Worm (Caenorhabditis elegans) whole organism, L1 larva: ENCODE measurements around the gene nlp-47.
A peak's percentile ranks its signal among the peaks of the same experiment; 100 is the strongest.
"Not testable (repeated sequence)": the region's sequence is repeated elsewhere in the genome, so short reads cannot be mapped to it uniquely, and the experiment has no call there.

Source experiments
- Y116A8C.19 ChIP-seq: sonication (generic microtip); optimal IDR thresholded peaks from 2 replicates; lab custom pipeline; 2016; ENCODE audit warnings: missing compliant biosample characterization, missing genetic modification characterization, borderline replicate concordance
- alr-1 ChIP-seq: fragments of 200-800 bp; sonication (Bioruptor generic); optimal IDR thresholded peaks from 2 replicates; lab custom pipeline; 2018; ENCODE audit warnings: borderline replicate concordance, mild to moderate bottlenecking, missing genetic modification characterization, missing compliant biosample characterization
- ama-1 ChIP-seq: fragments of 150-350 bp; optimal IDR thresholded peaks from 2 replicates; lab custom pipeline; 2014
- blmp-1 ChIP-seq: fragments of 150-350 bp; optimal IDR thresholded peaks from 2 replicates; lab custom pipeline; 2014; ENCODE audit warnings: missing biosample characterization, missing genetic modification characterization
- ceh-63 ChIP-seq: fragments of 200-800 bp; sonication (Bioruptor generic); optimal IDR thresholded peaks from 2 replicates; lab custom pipeline; 2018; ENCODE audit warnings: mild to moderate bottlenecking, missing genetic modification characterization, missing compliant biosample characterization
- ceh-90 ChIP-seq: sonication (generic microtip); optimal IDR thresholded peaks from 2 replicates; lab custom pipeline; 2016; ENCODE audit warnings: missing genetic modification characterization, missing compliant biosample characterization
- dsc-1 ChIP-seq: sonication (generic microtip); optimal IDR thresholded peaks from 2 replicates; lab custom pipeline; 2016; ENCODE audit warnings: mild to moderate bottlenecking, missing genetic modification characterization, missing compliant biosample characterization
- efl-1 ChIP-seq, 4 experiments: fragments of 150-350 bp; optimal IDR thresholded peaks in 3 of 4; peaks in 1 of 4; 1 replicate in 1 of 4; 2 replicates in 3 of 4; lab custom pipeline; 2014; ENCODE audit warnings: missing biosample characterization in 2 of 4, missing genetic modification characterization in 2 of 4, missing genetic modification reagents in 2 of 4
- efl-3 ChIP-seq: fragments of 200-800 bp; sonication (Bioruptor generic); optimal IDR thresholded peaks from 2 replicates; lab custom pipeline; 2018; ENCODE audit warnings: mild to moderate bottlenecking, missing genetic modification characterization, missing compliant biosample characterization
- egl-13 ChIP-seq: sonication (generic microtip); optimal IDR thresholded peaks from 2 replicates; lab custom pipeline; 2016; ENCODE audit warnings: missing genotype, missing genetic modification reagents, missing genetic modification characterization, missing compliant biosample characterization
- elt-3 ChIP-seq, 6 experiments: fragments of 150-350 bp in 1 of 6; sonication (generic microtip); optimal IDR thresholded peaks; 2 replicates each; lab custom pipeline; 2017 to 2018; ENCODE audit warnings: missing biosample characterization in 6 of 6, missing genetic modification characterization in 6 of 6, inconsistent platforms in 1 of 6
- fkh-4 ChIP-seq: sonication (generic microtip); optimal IDR thresholded peaks from 2 replicates; lab custom pipeline; 2016; ENCODE audit warnings: missing compliant biosample characterization, missing genetic modification characterization, borderline replicate concordance
- fkh-8 ChIP-seq: sonication (generic microtip); optimal IDR thresholded peaks from 2 replicates; lab custom pipeline; 2016; ENCODE audit warnings: mild to moderate bottlenecking, missing genetic modification characterization, missing compliant biosample characterization
- fos-1 ChIP-seq: fragments of 150-350 bp; optimal IDR thresholded peaks from 2 replicates; lab custom pipeline; 2014; ENCODE audit warnings: missing biosample characterization, missing genetic modification characterization
- grh-1 ChIP-seq: fragments of 200-800 bp; sonication (Bioruptor generic); IDR thresholded peaks from 2 replicates; pipeline ENCODE4 v1.3.6; 2022; ENCODE audit warnings: missing genetic modification reagents, missing genetic modification characterization, missing compliant biosample characterization
- hpl-2 ChIP-seq: fragments of 150-350 bp; optimal IDR thresholded peaks from 2 replicates; lab custom pipeline; 2014; ENCODE audit warnings: missing biosample characterization, missing genetic modification reagents, missing genetic modification characterization
- irx-1 ChIP-seq: sonication (generic microtip); optimal IDR thresholded peaks from 2 replicates; lab custom pipeline; 2016; ENCODE audit warnings: missing genetic modification characterization, missing compliant biosample characterization
- lin-13 ChIP-seq: fragments of 150-350 bp; optimal IDR thresholded peaks from 2 replicates; lab custom pipeline; 2014; ENCODE audit warnings: missing biosample characterization, missing genetic modification reagents, missing genetic modification characterization
- mab-9 ChIP-seq: fragments of 200-800 bp; sonication (Bioruptor generic); IDR thresholded peaks from 2 replicates; pipeline ENCODE4 v1.3.6; 2022; ENCODE audit warnings: missing genetic modification reagents, missing genetic modification characterization, missing compliant biosample characterization
- nhr-12 ChIP-seq: sonication (generic microtip); optimal IDR thresholded peaks from 2 replicates; lab custom pipeline; 2017; ENCODE audit warnings: missing biosample characterization, missing genetic modification characterization
- nhr-19 ChIP-seq: fragments of 200-800 bp; sonication (Bioruptor generic); conservative IDR thresholded peaks from 2 replicates; pipeline ENCODE4 v1.3.6; 2022; ENCODE audit warnings: missing genetic modification characterization, missing compliant biosample characterization
- nhr-28 ChIP-seq: fragments of 150-350 bp; optimal IDR thresholded peaks from 2 replicates; lab custom pipeline; 2014; ENCODE audit warnings: missing biosample characterization, missing genetic modification characterization
- nhr-47 ChIP-seq: sonication (generic microtip); optimal IDR thresholded peaks from 2 replicates; lab custom pipeline; 2016; ENCODE audit warnings: mild to moderate bottlenecking, missing genetic modification characterization, moderate library complexity, missing compliant biosample characterization
- nhr-71 ChIP-seq: sonication (generic microtip); optimal IDR thresholded peaks from 2 replicates; lab custom pipeline; 2016; ENCODE audit warnings: mild to moderate bottlenecking, missing genetic modification characterization, moderate library complexity, missing compliant biosample characterization
- nhr-84 ChIP-seq: sonication (generic microtip); optimal IDR thresholded peaks from 2 replicates; lab custom pipeline; 2017; ENCODE audit warnings: missing biosample characterization, missing genetic modification characterization
- nhr-85 ChIP-seq: sonication (generic microtip); peaks from one replicate; lab custom pipeline; 2016; ENCODE audit warnings: missing genetic modification characterization, inconsistent platforms, missing compliant biosample characterization
- pag-3 ChIP-seq: sonication (generic microtip); optimal IDR thresholded peaks from 2 replicates; lab custom pipeline; 2017; ENCODE audit warnings: missing genetic modification characterization, mild to moderate bottlenecking, missing compliant biosample characterization, antibody characterized with exemption, borderline replicate concordance; ENCODE audit not compliant: insufficient read depth
- pqm-1 ChIP-seq: sonication (generic microtip); optimal IDR thresholded peaks from 3 replicates; lab custom pipeline; 2017; ENCODE audit warnings: missing biosample characterization, missing genetic modification characterization
- sox-4 ChIP-seq: sonication (generic microtip); optimal IDR thresholded peaks from 2 replicates; lab custom pipeline; 2016; ENCODE audit warnings: missing genetic modification characterization, missing compliant biosample characterization
- swsn-7 ChIP-seq: sonication (generic microtip); optimal IDR thresholded peaks from 2 replicates; lab custom pipeline; 2016; ENCODE audit warnings: missing genetic modification characterization, missing compliant biosample characterization
- tbx-2 ChIP-seq: sonication (generic microtip); optimal IDR thresholded peaks from 2 replicates; lab custom pipeline; 2016; ENCODE audit warnings: missing genetic modification characterization, missing compliant biosample characterization
- unc-86 ChIP-seq: sonication (generic microtip); optimal IDR thresholded peaks from 2 replicates; lab custom pipeline; 2016; ENCODE audit warnings: missing genetic modification characterization, missing compliant biosample characterization
- vab-15 ChIP-seq: sonication (generic microtip); optimal IDR thresholded peaks from 2 replicates; lab custom pipeline; 2017; ENCODE audit warnings: missing genotype, mild to moderate bottlenecking, missing genetic modification characterization, missing compliant biosample characterization
- zag-1 ChIP-seq: fragments of 150-350 bp; optimal IDR thresholded peaks from 2 replicates; lab custom pipeline; 2014; ENCODE audit warnings: missing biosample characterization, missing genetic modification characterization
- ztf-4 ChIP-seq: fragments of 150-350 bp; optimal IDR thresholded peaks from 2 replicates; lab custom pipeline; 2014; ENCODE audit warnings: missing biosample characterization, missing genetic modification characterization

The nlp-47 gene

DNA sequence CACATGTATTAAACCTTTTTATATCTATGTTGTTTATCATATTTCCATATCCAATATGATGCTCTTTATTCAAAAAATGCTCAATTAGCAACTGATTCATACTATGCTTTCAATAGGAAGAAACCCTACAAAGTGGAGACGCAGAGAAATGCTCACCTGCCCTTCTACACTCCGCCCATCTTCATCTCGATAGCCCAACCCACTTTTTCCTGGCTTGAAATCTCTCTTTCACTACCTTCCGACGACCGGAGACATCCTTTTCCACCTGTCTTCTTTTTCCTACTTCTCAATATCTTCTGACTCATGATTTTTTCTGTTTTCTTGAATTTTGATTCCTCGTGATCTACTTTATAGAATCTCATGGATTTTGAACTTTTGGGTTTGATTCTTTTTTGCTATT lies 1.7 kb upstream of the nlp-47 start:
- no peak for TF ChIP-seq fkh-4
- no peak for TF ChIP-seq tbx-2
- peak; percentile 38 for TF ChIP-seq nhr-47 (tag; lab: Kevin White, UChicago)
- TF ChIP-seq nhr-19 (GFP tag; lab: Robert Waterston, UW): no peak
- TF ChIP-seq fkh-8 (tag; lab: Kevin White, UChicago): peak; percentile 76
- TF ChIP-seq dsc-1: peak; percentile 43
- peak; percentile 55 for TF ChIP-seq sox-4
- peak; percentile 37 for TF ChIP-seq nhr-71 (tag; lab: Kevin White, UChicago)
- no peak for TF ChIP-seq ceh-63
- TF ChIP-seq ztf-4 (tag; lab: Kevin White, UChicago): no peak

DNA sequence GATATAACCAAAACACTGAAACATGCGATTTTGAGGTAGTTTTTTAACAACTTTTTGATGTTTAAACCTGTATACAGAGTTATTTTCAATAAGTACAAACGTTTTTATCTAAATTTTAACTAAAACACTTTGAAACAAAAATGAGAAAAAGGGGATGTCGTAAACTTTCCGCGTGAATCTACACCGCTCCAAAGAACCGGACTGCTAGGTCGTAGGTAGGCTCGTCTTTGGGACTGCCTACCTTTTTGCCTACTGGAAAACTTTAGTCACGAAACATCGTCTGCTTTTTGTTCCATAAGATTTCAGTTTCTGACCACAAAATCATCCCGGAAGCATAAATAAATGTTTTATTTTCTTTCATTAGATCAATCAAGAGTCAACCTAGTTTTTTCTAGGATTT lies 560 bp downstream of the nlp-47 start:
- TF ChIP-seq nhr-28: no peak
- no peak for TF ChIP-seq ama-1 (lab: Kevin White, UChicago)
- TF ChIP-seq Y116A8C.19 (tag; lab: Kevin White, UChicago): no peak
- no peak for TF ChIP-seq nhr-85 (tag; lab: Kevin White, UChicago)
- TF ChIP-seq swsn-7 (tag; lab: Kevin White, UChicago): no peak
- TF ChIP-seq fos-1 (tag; lab: Kevin White, UChicago): no peak
- no peak for TF ChIP-seq nhr-12
- TF ChIP-seq lin-13 (GFP tag; lab: Kevin White, UChicago): no peak
- TF ChIP-seq fkh-4: no peak
- TF ChIP-seq unc-86: no peak
- no peak for TF ChIP-seq blmp-1 (tag; lab: Kevin White, UChicago)
- no peak for TF ChIP-seq ceh-90
- no peak for TF ChIP-seq hpl-2

DNA sequence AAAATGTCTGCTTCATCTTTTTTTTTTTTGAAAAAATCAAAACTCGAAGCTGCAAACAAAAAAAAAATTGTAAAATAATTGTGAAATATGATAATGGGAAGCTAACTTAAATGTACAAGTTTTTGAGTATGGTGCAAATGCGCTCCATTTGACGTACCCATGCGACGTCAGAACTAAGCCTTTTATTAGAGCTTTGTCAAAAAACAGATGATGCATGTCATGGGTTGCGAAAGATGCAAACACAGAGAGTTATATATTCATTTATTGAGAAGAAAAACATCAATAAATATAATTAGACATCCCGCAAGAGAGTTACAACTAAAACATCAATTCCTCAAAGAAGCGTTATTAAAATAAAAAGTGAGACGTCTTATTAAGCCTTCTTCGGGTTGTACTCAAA lies 3.8 kb downstream of the nlp-47 start:
- TF ChIP-seq dsc-1: peak; percentile 58
- TF ChIP-seq efl-1 (optimal IDR thresholded peaks at IDR 0.05; lab: Kevin White, UChicago): no peak
- TF ChIP-seq efl-1 (GFP tag; optimal IDR thresholded peaks at IDR 0.05 in 1 of 2; lab: Kevin White, UChicago): peak in 1 of 2 experiments; percentile 54
- no peak for TF ChIP-seq mab-9 (GFP tag; lab: Robert Waterston, UW)

DNA sequence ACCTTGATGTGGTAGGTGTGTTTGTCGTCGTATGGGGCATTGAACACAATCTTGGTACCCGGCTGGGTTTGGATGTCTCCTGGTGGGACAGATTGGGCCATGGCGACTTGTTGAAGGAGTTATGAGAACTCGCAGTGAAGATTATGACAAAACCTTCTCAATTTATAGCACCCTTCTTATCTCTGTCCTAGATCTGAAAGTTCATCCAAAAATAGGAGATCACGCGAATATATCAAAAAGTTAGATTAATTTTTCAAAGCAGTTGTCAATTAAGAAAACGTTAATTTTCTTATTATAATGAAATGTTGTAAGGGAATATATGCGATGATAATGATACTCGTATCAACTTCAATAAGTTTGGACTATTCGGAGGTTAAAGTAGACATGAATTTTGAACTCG lies 4.6 kb downstream of the nlp-47 start, which contains the start of gene msp-51:
Gene msp-51 (minus strand): TSS at position 101 of the 400 bp plus-strand sequence.
- not testable (repeated sequence) for TF ChIP-seq egl-13 (tag; lab: Kevin White, UChicago); pag-3 (tag; lab: Kevin White, UChicago); alr-1
- TF ChIP-seq, all 84 proteins: peak for 0; not testable (repeated sequence) for 84

DNA sequence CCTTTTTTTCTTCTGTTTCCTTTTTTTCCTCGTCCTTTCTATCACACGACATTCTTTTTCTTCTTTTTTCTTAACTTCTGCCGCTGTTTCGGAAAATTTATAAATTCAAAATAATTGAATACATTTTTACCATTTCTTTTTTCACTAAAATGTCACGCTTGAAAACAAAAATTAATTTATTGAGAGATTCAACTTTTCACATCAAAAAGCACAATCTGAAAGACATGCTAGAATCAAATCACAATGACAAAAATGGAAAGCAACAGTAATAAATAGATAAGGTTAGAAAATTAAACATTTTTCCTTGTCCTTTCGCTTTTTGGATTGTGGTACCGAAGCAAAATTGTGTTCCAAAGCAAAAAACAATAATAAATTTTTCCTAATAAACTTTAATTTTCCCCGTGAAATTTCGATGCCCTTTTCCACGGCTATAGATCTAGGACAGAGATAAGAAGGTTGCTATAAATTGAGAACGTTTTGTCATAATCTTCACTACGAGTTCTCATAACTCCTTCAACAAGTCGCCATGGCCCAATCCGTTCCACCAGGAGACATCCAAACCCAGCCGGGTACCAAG lies 6.9 kb downstream of the nlp-47 start, which contains the start of the genes ZK354.6 and msp-113:
Gene ZK354.6 (minus strand): TSS at position 101 of the 577 bp plus-strand sequence.
Gene msp-113 (plus strand): TSS at position 527 of the 577 bp plus-strand sequence.
- TF ChIP-seq grh-1 (GFP tag; lab: Robert Waterston, UW) (no peak), swsn-7 (tag; lab: Kevin White, UChicago) (no peak), nhr-84 (no peak), ama-1 (lab: Kevin White, UChicago) (no peak), elt-3 (tag; optimal IDR thresholded peaks at IDR 0.05; lab: Kevin White, UChicago) (no peak), mab-9 (GFP tag; lab: Robert Waterston, UW) (no peak), vab-15 (tag; lab: Kevin White, UChicago) (no peak), pqm-1 (tag; lab: Kevin White, UChicago) (no peak), irx-1 (tag; lab: Kevin White, UChicago) (no peak), efl-3 (GFP tag; lab: Kevin White, UChicago) (no peak), zag-1 (no peak), efl-1 (optimal IDR thresholded peaks at IDR 0.05; lab: Kevin White, UChicago) (no peak), efl-1 (GFP tag; optimal IDR thresholded peaks at IDR 0.05 in 1 of 2; lab: Kevin White, UChicago) (no peak)
